Fruit fly (Drosophila melanogaster): ENCODE data around the gene CG43052.

- TF ChIP-seq cic (GFP tag; optimal IDR thresholded peaks at IDR 0.05): no peak
- TF ChIP-seq ovo (GFP tag; optimal IDR thresholded peaks at IDR 0.05): no peak
- no peak for TF ChIP-seq kay (GFP tag; ENCODE audit: borderline replicate concordance)
- no peak for TF ChIP-seq pad (GFP tag; optimal IDR thresholded peaks at IDR 0.05)
- no peak for TF ChIP-seq cnc (optimal IDR thresholded peaks at IDR 0.05)
- TF ChIP-seq CG7045 (GFP tag; optimal IDR thresholded peaks at IDR 0.05): no peak
- TF ChIP-seq toe (GFP tag; optimal IDR thresholded peaks at IDR 0.05): no peak
- TF ChIP-seq tj (GFP tag; optimal IDR thresholded peaks at IDR 0.05): no peak
- TF ChIP-seq CG5204 (GFP tag; optimal IDR thresholded peaks at IDR 0.05): no peak
These were observed 44.4 kb upstream of the CG43052 start for dm6 chr2L:14307516-14307915.

Measured in whole organism, adult.